Fruit fly (Drosophila melanogaster): ENCODE data around the gene CG31415.

Gene CG31415

DNA sequence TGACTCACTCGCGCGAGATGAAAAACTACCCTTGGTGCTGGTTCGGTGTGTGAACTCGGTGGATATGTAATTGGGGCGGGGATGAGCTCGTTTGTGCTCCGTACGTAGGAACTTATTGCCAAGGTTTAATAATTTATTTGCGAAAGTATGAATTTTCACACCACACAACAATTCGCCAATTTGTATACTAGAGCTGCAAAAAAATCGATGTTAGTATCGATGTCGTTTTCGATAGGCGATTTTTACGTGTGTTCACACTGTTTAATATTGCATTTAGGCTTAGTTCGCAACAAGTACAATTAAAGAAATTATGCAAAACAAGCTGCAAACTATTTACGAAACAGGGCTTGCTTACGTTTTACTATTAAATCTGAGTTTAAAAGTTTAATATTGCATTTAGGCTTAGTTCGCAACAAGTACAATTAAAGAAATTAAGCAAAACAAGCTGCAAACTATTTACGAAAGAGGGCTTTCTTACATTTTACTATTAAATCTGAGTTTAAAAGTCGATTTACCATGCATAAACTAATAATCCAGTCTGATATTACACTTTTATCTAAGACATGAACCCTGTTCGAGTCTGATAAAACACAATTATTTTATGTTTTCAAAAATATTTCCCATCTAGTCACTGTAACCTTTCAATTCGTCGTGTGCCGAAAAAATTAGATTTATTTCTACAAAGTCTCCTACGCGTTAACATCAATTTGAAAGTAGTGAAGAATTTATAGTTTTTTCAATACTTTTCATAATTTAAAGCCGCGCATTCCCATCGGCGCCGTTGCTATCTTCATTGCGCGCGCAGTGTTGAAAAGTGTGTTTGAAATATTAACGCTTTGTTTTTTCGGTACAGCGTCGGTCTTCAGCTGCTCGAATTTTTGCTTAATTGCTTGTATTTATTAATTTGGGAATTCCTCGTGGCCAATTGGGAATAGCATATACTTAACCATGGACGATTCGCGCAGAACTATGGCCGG is 19.9 kb downstream of the CG31415 start, which contains the start of the genes Snap24 and CG8478:
Snap24 (minus strand) TSS at position 196 of the 977 bp plus-strand sequence.
CG8478 (plus strand) TSS at position 696 of the 977 bp plus-strand sequence.
- TF ChIP-seq CG4496 (GFP tag; IDR thresholded peaks at IDR 0.05) = no peak
- peak; percentile 28 for TF ChIP-seq CG9948 (tag; optimal IDR thresholded peaks at IDR 0.05)
- TF ChIP-seq EcR (GFP tag; optimal IDR thresholded peaks at IDR 0.05) = no peak
- TF ChIP-seq Pif1B (GFP tag; optimal IDR thresholded peaks at IDR 0.05) = no peak
- peak; percentile 12 for TF ChIP-seq Snoo (tag; optimal IDR thresholded peaks at IDR 0.05)

DNA sequence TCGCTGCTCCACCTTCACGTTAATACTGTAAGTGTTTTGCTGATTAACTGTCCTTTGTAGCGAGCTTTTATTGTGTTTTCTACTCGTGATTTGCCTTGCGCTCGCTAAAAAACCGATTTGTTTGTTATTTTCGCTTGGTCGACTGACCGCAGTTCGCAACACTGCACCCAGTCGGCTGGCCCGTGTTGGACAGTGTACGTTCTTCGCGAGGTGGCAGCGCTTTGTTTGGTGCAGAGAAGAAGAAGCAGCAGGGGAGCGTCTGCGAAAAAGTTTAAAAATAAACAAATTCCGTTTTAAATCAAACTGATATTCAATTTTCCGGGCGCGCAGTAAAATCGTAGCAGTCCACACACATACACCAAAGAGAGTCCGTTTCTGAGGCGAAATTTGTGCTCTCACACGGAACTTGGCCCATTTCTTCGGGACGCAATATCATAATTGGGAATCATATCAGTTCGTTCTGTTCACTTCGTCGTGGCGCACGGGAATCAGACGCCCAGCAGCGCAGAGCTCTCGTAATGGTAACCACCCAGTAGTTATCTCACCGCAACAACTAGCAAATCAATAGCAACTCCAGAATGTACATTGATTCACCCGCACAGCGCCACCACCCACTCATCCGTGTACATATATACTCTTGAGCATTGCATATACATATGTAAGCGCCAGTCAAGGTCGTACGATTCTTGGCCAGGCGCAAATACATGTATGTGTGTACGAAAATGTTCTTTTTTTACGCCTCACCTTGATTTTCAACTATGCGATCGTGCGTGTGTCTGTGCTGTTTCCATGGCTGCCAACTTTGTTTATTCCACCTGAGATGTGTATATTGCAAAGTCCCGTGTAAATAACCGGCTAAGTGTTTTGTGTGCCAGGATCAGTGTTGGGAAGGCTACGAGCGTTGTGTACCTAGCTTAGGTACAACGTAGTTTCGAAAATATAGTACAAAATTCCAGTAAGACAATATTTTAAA is 24.6 kb downstream of the CG31415 start, which contains the start of gene Naa80:
Naa80 (plus strand) TSS at position 215 of the 973 bp plus-strand sequence.
- no peak for TF ChIP-seq Pif1B (GFP tag; optimal IDR thresholded peaks at IDR 0.05)
- peak; percentile 80 for TF ChIP-seq Pif1A (GFP tag; optimal IDR thresholded peaks at IDR 0.05)
- TF ChIP-seq EcR (GFP tag; optimal IDR thresholded peaks at IDR 0.05) = peak; percentile 79
- no peak for TF ChIP-seq D1 (tag; optimal IDR thresholded peaks at IDR 0.05)
- TF ChIP-seq gl (tag; optimal IDR thresholded peaks at IDR 0.05) = peak; percentile 62
- TF ChIP-seq CG12605 (GFP tag; IDR thresholded peaks at IDR 0.05) = no peak
- TF ChIP-seq Snoo (tag; optimal IDR thresholded peaks at IDR 0.05) = peak; percentile 44
- peak; percentile 37; the same call in 1 of the 3 replicates for TF ChIP-seq CG4496 (GFP tag; IDR thresholded peaks at IDR 0.05)
- no peak for TF ChIP-seq CG10348 (GFP tag; IDR thresholded peaks at IDR 0.05)
- no peak for TF ChIP-seq CG13204 (GFP tag; optimal IDR thresholded peaks at IDR 0.05)
- TF ChIP-seq CG8301 (tag; optimal IDR thresholded peaks at IDR 0.05) = peak; percentile 32
- TF ChIP-seq CG17806 (tag; optimal IDR thresholded peaks at IDR 0.05) = peak; percentile 8
- peak; percentile 57 for TF ChIP-seq CG34367 (tag; optimal IDR thresholded peaks at IDR 0.05)
- peak; percentile 41 for TF ChIP-seq CG15710 (tag; optimal IDR thresholded peaks at IDR 0.05)
- TF ChIP-seq CG9948 (tag; optimal IDR thresholded peaks at IDR 0.05) = no peak
- peak; percentile 52 for TF ChIP-seq Ets98B (GFP tag; IDR thresholded peaks at IDR 0.05)
- peak; percentile 48; the same call in 1 of the 2 replicates for TF ChIP-seq rn (GFP tag; IDR thresholded peaks at IDR 0.05)
- 0 out of 3 replicates have a peak, but pooled peaks have one; percentile 39 for TF ChIP-seq fd96Ca (GFP tag; IDR thresholded peaks at IDR 0.05)
- peak; percentile 15 for TF ChIP-seq CG8159 (tag; optimal IDR thresholded peaks at IDR 0.05)
- TF ChIP-seq CG32121 (GFP tag; IDR thresholded peaks at IDR 0.05) = no peak
- TF ChIP-seq CG14655 (GFP tag; optimal IDR thresholded peaks at IDR 0.05) = no peak

DNA sequence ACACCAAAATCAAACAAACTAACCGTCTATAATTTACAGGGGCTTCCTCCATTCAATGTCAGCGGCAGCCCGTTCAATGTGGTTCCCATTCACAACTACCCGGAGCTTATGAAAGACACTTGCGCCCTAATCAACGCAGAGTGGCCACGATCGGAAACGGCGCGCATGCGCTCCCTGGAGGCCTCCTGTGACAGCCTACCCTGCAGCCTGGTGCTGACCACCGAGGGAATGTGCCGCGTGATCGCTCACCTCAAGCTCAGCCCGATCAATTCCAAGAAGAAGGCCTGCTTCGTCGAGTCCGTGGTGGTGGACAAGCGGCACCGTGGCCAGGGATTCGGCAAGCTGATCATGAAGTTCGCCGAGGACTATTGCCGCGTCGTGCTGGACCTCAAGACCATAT is 25.6 kb downstream of the CG31415 start, which contains the start of gene MED6:
MED6 (minus strand) TSS at position 101 of the 400 bp plus-strand sequence.
- TF ChIP-seq CG4496 (GFP tag; IDR thresholded peaks at IDR 0.05) = no peak
- no peak for TF ChIP-seq Snoo (tag; optimal IDR thresholded peaks at IDR 0.05)
- no peak for TF ChIP-seq Pif1B (GFP tag; optimal IDR thresholded peaks at IDR 0.05)
- TF ChIP-seq CG8159 (tag; optimal IDR thresholded peaks at IDR 0.05) = no peak
- no peak for TF ChIP-seq CG9948 (tag; optimal IDR thresholded peaks at IDR 0.05)
- no peak for TF ChIP-seq D1 (tag; optimal IDR thresholded peaks at IDR 0.05)
- TF ChIP-seq Pif1A (GFP tag; optimal IDR thresholded peaks at IDR 0.05) = no peak
- TF ChIP-seq CG34367 (tag; optimal IDR thresholded peaks at IDR 0.05) = no peak
- TF ChIP-seq Ets98B (GFP tag; IDR thresholded peaks at IDR 0.05) = no peak
- no peak for TF ChIP-seq CG12605 (GFP tag; IDR thresholded peaks at IDR 0.05)
- no peak for TF ChIP-seq CG14655 (GFP tag; optimal IDR thresholded peaks at IDR 0.05)
- no peak for TF ChIP-seq CG15710 (tag; optimal IDR thresholded peaks at IDR 0.05)
- no peak for TF ChIP-seq CG10348 (GFP tag; IDR thresholded peaks at IDR 0.05)
- no peak for TF ChIP-seq CG8301 (tag; optimal IDR thresholded peaks at IDR 0.05)
- no peak for TF ChIP-seq rn (GFP tag; IDR thresholded peaks at IDR 0.05)
- no peak for TF ChIP-seq EcR (GFP tag; optimal IDR thresholded peaks at IDR 0.05)
- TF ChIP-seq CG13204 (GFP tag; optimal IDR thresholded peaks at IDR 0.05) = no peak

DNA sequence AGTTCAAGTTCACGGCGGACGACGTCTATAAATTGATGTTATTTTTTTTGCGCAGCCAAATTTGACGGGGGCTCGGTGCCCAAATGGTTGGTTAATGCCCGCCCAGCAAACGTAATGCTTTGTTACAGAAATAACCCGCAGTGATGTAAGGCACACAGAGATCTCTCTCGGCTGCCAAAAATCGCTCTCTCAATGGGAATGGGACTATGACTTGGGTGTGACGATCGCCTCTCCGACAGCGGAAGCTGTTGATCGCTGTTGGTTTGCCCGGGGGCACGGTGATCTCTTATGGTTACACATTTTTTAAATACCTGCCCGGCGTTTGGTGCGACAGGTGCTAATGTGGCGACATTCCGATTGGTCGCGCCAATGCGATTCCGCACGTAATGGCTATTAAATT is 26.8 kb downstream of the CG31415 start:
- TF ChIP-seq CG32121 (GFP tag; IDR thresholded peaks at IDR 0.05) = peak; percentile 46; the same call in 1 of the 2 replicates
- no peak for TF ChIP-seq Ets98B (GFP tag; IDR thresholded peaks at IDR 0.05)

DNA sequence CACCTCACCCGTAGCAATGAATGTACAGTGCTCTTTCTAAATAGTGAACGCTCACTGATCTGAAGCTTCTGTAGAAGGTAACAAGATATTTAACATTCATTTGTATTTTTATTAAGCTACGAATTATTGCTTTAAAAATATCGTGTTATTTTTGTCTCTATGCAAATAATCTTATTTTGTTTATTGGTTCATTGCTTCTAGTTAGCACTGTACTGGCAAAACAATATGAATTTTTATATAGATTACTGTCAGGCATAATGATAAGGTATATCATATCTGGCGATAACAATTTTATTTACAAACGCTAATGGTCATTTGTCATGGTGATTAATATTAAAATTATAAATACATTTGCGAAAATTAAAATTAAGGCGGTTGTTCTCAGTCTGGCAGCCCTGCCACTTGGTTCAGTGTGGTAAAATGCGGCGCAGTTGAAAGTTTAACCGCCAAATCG is 28.2 kb downstream of the CG31415 start, which contains the start of gene CG9471:
CG9471 (minus strand) TSS at position 24 of the 454 bp plus-strand sequence.
- peak; percentile 91 for TF ChIP-seq CG32121 (GFP tag; IDR thresholded peaks at IDR 0.05)
- TF ChIP-seq CG15710 (tag; optimal IDR thresholded peaks at IDR 0.05) = peak; percentile 91
- TF ChIP-seq CG8301 (tag; optimal IDR thresholded peaks at IDR 0.05) = peak; percentile 91
- TF ChIP-seq CG9948 (tag; optimal IDR thresholded peaks at IDR 0.05) = peak; percentile 89
- peak; percentile 94 for TF ChIP-seq CG12605 (GFP tag; IDR thresholded peaks at IDR 0.05)
- peak; percentile 59 for TF ChIP-seq CG10348 (GFP tag; IDR thresholded peaks at IDR 0.05)
- peak; percentile 97 for TF ChIP-seq CG4496 (GFP tag; IDR thresholded peaks at IDR 0.05)
- TF ChIP-seq CG13204 (GFP tag; optimal IDR thresholded peaks at IDR 0.05) = no peak
- peak; percentile 82 for TF ChIP-seq rn (GFP tag; IDR thresholded peaks at IDR 0.05)
- TF ChIP-seq Pif1A (GFP tag; optimal IDR thresholded peaks at IDR 0.05) = peak; percentile 95
- peak; percentile 42; the same call in 1 of the 3 replicates for TF ChIP-seq fd96Ca (GFP tag; IDR thresholded peaks at IDR 0.05)
- TF ChIP-seq Pif1B (GFP tag; optimal IDR thresholded peaks at IDR 0.05) = peak; percentile 93
- TF ChIP-seq Ets98B (GFP tag; IDR thresholded peaks at IDR 0.05) = peak; percentile 95
- peak; percentile 92 for TF ChIP-seq Snoo (tag; optimal IDR thresholded peaks at IDR 0.05)
- no peak for TF ChIP-seq D1 (tag; optimal IDR thresholded peaks at IDR 0.05)
- no peak for TF ChIP-seq CG14655 (GFP tag; optimal IDR thresholded peaks at IDR 0.05)
- peak; percentile 89 for TF ChIP-seq CG34367 (tag; optimal IDR thresholded peaks at IDR 0.05)
- TF ChIP-seq CG8159 (tag; optimal IDR thresholded peaks at IDR 0.05) = peak; percentile 91
- peak; percentile 77 for TF ChIP-seq gl (tag; optimal IDR thresholded peaks at IDR 0.05)
- peak; percentile 93 for TF ChIP-seq CG17806 (tag; optimal IDR thresholded peaks at IDR 0.05)
- peak; percentile 25 for TF ChIP-seq EcR (GFP tag; optimal IDR thresholded peaks at IDR 0.05)

Data from whole organism, pupa.